Worm (Caenorhabditis elegans): ENCODE measurements around the gene D2023.6.

Gene D2023.6

DNA sequence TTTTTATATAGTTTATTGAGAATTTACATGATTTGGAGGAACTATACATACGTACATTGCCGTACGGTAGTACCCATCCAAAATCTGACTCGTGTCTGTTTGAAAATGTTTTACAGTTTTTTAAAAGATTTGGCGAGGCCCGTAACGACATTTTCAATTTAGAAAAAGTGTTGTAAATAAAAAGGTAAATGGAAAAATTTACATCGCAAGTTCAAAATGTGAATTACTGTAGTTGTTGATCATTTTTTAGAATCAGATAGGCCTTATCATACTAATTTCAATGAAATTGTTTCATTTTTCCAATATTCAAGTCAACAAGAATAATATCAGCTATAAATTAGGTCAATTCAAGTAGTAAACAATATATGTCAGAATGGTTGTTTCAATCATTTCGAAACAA is 35.7 kb downstream of the D2023.6 start, which contains the start of gene R13H4.6:
R13H4.6 (plus strand) TSS at position 301 of the 400 bp plus-strand sequence.
- TF ChIP-seq mdt-29 (GFP tag; IDR thresholded peaks at IDR 0.05) (no peak), nhr-111 (GFP tag; optimal IDR thresholded peaks at IDR 0.05) (no peak), madf-9 (GFP tag; conservative IDR thresholded peaks at IDR 0.05) (no peak), daf-16 (GFP tag; optimal IDR thresholded peaks at IDR 0.05) (no peak), daf-16 (tag; optimal IDR thresholded peaks at IDR 0.05) (peak; percentile 89), tag-97 (GFP tag; IDR thresholded peaks at IDR 0.05) (no peak), ces-1 (GFP tag; optimal IDR thresholded peaks at IDR 0.05) (no peak), rbr-2 (tag; optimal IDR thresholded peaks at IDR 0.05) (no peak), nhr-11 (tag; optimal IDR thresholded peaks at IDR 0.05) (no peak)

DNA sequence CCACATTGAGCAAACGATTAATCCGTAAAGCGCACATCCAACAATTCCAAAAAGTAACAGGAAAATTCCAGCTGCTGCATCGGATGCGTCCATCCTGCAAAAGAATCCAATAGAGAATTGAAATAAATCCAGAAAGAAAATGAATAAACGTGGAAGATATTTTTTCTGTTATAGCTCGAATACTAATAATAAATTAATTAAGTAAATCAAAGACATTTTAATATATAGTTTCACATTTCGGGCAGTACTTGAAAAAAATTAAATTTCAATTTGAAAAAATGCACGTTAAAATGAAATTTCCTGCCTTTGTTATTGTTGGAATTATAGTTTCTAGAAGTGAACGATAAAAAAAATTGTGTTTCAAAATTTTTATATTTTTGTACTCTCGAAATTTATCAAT is 41.0 kb downstream of the D2023.6 start, which contains the start of gene R13H4.7:
R13H4.7 (minus strand) TSS at position 101 of the 400 bp plus-strand sequence.
- TF ChIP-seq tra-1 (GFP tag; IDR thresholded peaks at IDR 0.05): no peak
- no peak for TF ChIP-seq ces-1 (GFP tag; optimal IDR thresholded peaks at IDR 0.05)
- no peak for TF ChIP-seq gei-8 (GFP tag; optimal IDR thresholded peaks at IDR 0.05)

DNA sequence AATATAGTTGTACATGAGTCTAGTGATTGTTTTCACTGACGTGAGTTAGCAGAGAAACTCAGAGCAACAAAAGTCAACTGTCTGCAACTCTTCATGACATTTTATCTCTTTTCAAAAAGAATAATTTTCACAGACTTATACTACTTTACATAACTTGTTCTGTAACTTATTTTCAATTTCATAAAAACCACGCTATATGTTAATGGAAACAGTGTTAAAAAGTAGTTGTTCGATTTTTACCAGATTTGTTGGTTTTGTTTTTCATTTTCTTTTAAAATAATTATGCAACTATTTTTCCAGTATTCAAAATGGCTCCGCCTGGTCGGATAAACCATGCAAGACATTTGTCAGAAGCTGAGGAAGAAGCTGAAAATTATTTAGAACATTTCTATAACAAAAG is 47.9 kb downstream of the D2023.6 start, which contains the start of gene sulp-4:
sulp-4 (plus strand) TSS at position 301 of the 400 bp plus-strand sequence.
- TF ChIP-seq ceh-44 (GFP tag; IDR thresholded peaks at IDR 0.05): no peak
- TF ChIP-seq daf-8 (GFP tag; IDR thresholded peaks at IDR 0.05): no peak
- TF ChIP-seq nhr-48 (tag; optimal IDR thresholded peaks at IDR 0.05): no peak
- TF ChIP-seq nhr-41 (GFP tag; IDR thresholded peaks at IDR 0.05): no peak
- no peak for TF ChIP-seq ctbp-1 (GFP tag; IDR thresholded peaks at IDR 0.05)
- no peak for TF ChIP-seq mxl-2 (GFP tag; conservative IDR thresholded peaks at IDR 0.05)
- no peak for TF ChIP-seq R02D3.7 (tag; optimal IDR thresholded peaks at IDR 0.05)
- no peak for TF ChIP-seq gei-8 (GFP tag; optimal IDR thresholded peaks at IDR 0.05)
- no peak for TF ChIP-seq skn-1 (tag; optimal IDR thresholded peaks at IDR 0.05)
- TF ChIP-seq ZK546.5 (tag; optimal IDR thresholded peaks at IDR 0.05): no peak
- no peak for TF ChIP-seq lin-15B (tag; optimal IDR thresholded peaks at IDR 0.05)
- no peak for TF ChIP-seq D1046.2 (GFP tag; IDR thresholded peaks at IDR 0.05)
- no peak for TF ChIP-seq fos-1 (tag; optimal IDR thresholded peaks at IDR 0.05)
- no peak for TF ChIP-seq nhr-28 (tag; optimal IDR thresholded peaks at IDR 0.05)
- no peak for TF ChIP-seq hmg-1.1 (GFP tag; IDR thresholded peaks at IDR 0.05)
- no peak for TF ChIP-seq ceh-20 (GFP tag; IDR thresholded peaks at IDR 0.05)
- no peak for TF ChIP-seq F10B5.3 (tag; optimal IDR thresholded peaks at IDR 0.05)
- TF ChIP-seq F37D6.2 (tag; optimal IDR thresholded peaks at IDR 0.05): no peak
- no peak for TF ChIP-seq mdt-29 (GFP tag; IDR thresholded peaks at IDR 0.05)

DNA sequence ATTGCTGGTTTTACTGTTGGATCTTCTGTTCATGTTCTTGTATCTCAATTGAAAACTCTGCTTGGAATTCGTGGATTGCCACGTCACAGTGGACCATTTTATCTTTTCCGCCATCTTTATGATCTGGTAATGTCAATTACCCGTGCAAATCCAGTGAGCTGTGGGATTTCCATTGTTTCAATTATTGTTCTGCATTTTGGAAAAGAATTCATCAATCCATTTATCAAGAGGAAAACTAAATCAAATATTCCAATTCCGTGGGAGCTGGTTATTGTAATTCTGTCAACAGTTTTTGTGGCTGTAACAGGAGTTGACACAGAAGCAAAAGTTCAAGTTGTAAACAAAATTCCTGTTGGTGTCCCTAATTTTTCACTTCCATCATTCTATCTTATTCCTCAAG is 49.5 kb downstream of the D2023.6 start:
- TF ChIP-seq unc-62 (GFP tag; optimal IDR thresholded peaks at IDR 0.05 in 1 of 2): peak in 1 of 2 experiments; percentile 92
- TF ChIP-seq unc-62 (tag; optimal IDR thresholded peaks at IDR 0.05): no peak
- TF ChIP-seq lin-13 (GFP tag; optimal IDR thresholded peaks at IDR 0.05): no peak
